Fruit fly (Drosophila melanogaster) S2 (cell line): Measurements from ENCODE around the gene Trm7-34.

Experiments
- CG8478 ChIP-seq: fragments of >200 bp; optimal IDR thresholded peaks from 2 replicates; lab custom pipeline; 2018
- CTCF ChIP-seq, 2 experiments: fragments of >200 bp; optimal IDR thresholded peaks; 2 replicates each; lab custom pipeline; 2018

Gene Trm7-34

dm6 chr3R:21116057-21116456, 17.6 kb downstream of the Trm7-34 start, which contains the start of gene ppan:
ppan (plus strand) TSS chr3R:21116254.
- TF ChIP-seq CTCF (optimal IDR thresholded peaks at IDR 0.05; lab: Kevin White, UChicago) (no peak), CG8478 (no peak)

DNA sequence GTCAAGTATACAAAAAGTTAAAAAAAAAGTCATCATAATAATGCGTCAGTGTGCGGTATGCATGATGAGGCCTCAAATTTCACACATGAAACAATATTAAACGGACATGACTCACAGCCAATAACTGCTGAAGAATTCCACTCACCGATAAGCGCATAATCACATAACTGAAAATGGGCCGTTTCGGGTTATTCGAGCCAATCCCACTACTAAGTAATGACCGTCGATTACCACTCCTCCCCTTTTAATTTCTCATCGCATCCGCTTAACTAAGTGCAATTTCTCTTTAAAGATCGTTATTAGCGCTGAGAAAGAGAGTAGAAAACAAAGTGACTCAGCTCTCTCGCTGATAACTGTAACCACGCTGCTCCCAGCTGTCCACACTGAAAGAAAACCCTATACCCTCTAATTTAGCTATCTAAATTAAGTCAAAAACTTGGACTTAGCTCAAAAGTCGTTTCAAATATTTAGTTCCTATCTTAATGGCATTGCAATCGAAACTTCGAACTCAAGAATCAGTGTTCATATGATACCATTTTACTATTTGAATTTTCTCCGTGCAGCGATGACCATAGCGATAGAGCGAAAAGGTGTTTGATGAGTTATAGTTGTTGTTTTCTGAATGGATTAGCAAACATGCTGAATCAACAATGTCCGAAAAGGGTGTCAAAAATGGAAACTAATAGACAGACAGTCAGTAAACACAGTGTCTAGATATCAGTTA, 20.8 kb downstream of the Trm7-34 start:
- TF ChIP-seq CTCF (optimal IDR thresholded peaks at IDR 0.05; lab: Kevin White, UChicago) = no peak
- no peak for TF ChIP-seq CG8478

dm6 chr3R:21111964-21112740, 21.5 kb downstream of the Trm7-34 start:
- TF ChIP-seq CTCF (optimal IDR thresholded peaks at IDR 0.05; lab: Kevin White, UChicago) (no peak), CG8478 (no peak)

dm6 chr3R:21111046-21111480, 22.6 kb downstream of the Trm7-34 start, which contains the start of gene Rab11:
Rab11 (plus strand) TSS chr3R:21111408.
- TF ChIP-seq CG8478 (no peak), CTCF (optimal IDR thresholded peaks at IDR 0.05; lab: Kevin White, UChicago) (no peak)

- no peak for TF ChIP-seq CG8478
- TF ChIP-seq CTCF (optimal IDR thresholded peaks at IDR 0.05; lab: Kevin White, UChicago) = no peak
Measured at dm6 chr3R:21109712-21110111, 24.0 kb downstream of the Trm7-34 start.

- TF ChIP-seq CTCF (optimal IDR thresholded peaks at IDR 0.05; lab: Kevin White, UChicago) (no peak), CG8478 (no peak)
Measured at dm6 chr3R:21107907-21108591, 25.6 kb downstream of the Trm7-34 start, which contains the start of the genes Sec15 and rtet. Sec15 (minus strand) TSS chr3R:21107972. rtet (plus strand) TSS chr3R:21108446.

- TF ChIP-seq CG8478 = no peak
- TF ChIP-seq CTCF (optimal IDR thresholded peaks at IDR 0.05; lab: Kevin White, UChicago) = no peak
Measured at dm6 chr3R:21102477-21102876, 31.2 kb downstream of the Trm7-34 start.

- TF ChIP-seq CTCF (optimal IDR thresholded peaks at IDR 0.05; lab: Kevin White, UChicago) (no peak), CG8478 (no peak)
Measured at dm6 chr3R:21101453-21102214, 32.0 kb downstream of the Trm7-34 start, which contains the start of the genes CG7044 and Tbc1d22. CG7044 (minus strand) TSS chr3R:21101718. Tbc1d22 (plus strand) TSS chr3R:21102199.

DNA sequence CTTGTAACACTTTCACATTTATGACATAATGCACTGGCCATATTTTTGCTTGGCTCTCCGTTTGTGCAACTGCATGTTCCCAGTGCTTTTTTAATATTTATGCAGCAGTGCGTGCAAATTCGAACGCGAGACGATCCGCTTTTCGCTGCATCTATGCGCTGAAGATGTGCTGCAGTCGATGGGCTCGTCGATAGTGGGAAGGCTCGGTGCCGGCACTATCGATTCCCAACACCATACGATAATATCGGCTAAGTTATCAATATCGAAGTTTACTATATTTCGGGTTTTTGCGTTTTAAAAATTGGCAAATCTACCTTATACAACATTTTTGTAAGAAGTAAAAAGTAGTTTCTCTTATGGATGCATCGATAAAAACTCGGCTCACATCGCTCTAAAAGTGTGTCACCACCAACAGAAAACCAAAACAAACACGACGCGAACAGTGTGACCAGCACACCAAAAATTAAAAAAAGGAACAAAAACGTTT, 36.0 kb downstream of the Trm7-34 start, which contains the start of gene RhoGAP93B:
RhoGAP93B (minus strand) TSS at position 197 of the 487 bp plus-strand sequence.
- no peak for TF ChIP-seq CG8478
- peak; percentile 4 to 10 for TF ChIP-seq CTCF (optimal IDR thresholded peaks at IDR 0.05; lab: Kevin White, UChicago)

DNA sequence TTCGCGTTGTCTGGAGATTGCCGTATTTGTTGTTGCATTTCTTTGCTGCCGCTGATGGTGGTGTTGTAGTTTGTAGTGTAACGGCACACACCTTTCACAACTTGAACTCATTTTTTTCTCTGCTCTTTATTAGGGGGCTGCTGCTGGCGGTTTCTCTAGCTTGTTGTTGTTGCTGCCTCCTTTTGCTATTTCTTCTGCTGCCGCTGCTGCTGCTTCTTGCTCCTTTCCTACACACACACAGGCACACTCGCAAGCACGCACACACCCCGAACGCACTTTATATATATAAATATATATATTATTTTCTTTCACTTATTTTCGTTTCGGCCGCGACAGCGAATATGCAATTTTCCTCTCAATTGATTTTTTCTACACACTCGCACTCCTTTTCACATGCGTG, 36.5 kb downstream of the Trm7-34 start:
- TF ChIP-seq CTCF (optimal IDR thresholded peaks at IDR 0.05; lab: Kevin White, UChicago) = no peak
- TF ChIP-seq CG8478 = no peak

dm6 chr3R:21096532-21097143, 37.0 kb downstream of the Trm7-34 start:
- TF ChIP-seq CG8478 (no peak), CTCF (optimal IDR thresholded peaks at IDR 0.05; lab: Kevin White, UChicago) (no peak)

dm6 chr3R:21094292-21094691, 39.4 kb downstream of the Trm7-34 start:
- TF ChIP-seq CTCF (optimal IDR thresholded peaks at IDR 0.05; lab: Kevin White, UChicago) (no peak), CG8478 (no peak)

- TF ChIP-seq CTCF (optimal IDR thresholded peaks at IDR 0.05; lab: Kevin White, UChicago) = no peak
- no peak for TF ChIP-seq CG8478
Measured at dm6 chr3R:21092829-21093228, 40.9 kb downstream of the Trm7-34 start.

dm6 chr3R:21092036-21092435, 41.6 kb downstream of the Trm7-34 start:
- TF ChIP-seq CTCF (optimal IDR thresholded peaks at IDR 0.05; lab: Kevin White, UChicago) (no peak), CG8478 (no peak)
